Fruit fly (Drosophila melanogaster) whole organism, wandering third instar larva: ENCODE results near the gene FucT6.
A peak's percentile ranks its signal among the peaks of the same experiment; 100 is the strongest.

Experiments used
- Abd-B ChIP-seq: fragments of >200 bp; optimal IDR thresholded peaks from 2 replicates; lab custom pipeline; 2017; ENCODE audit warnings: missing biosample characterization, missing genetic modification characterization
- CG32264 ChIP-seq: fragments of 200-800 bp; sonication (Bioruptor generic); optimal IDR thresholded peaks from 2 replicates; lab custom pipeline; 2016; ENCODE audit warnings: missing biosample characterization, missing genetic modification characterization
- CG9705 ChIP-seq: fragments of 200-800 bp; sonication (Bioruptor generic); optimal IDR thresholded peaks from 2 replicates; lab custom pipeline; 2018; ENCODE audit warnings: missing biosample characterization, mild to moderate bottlenecking, missing genetic modification characterization
- HLH106 ChIP-seq: fragments of 200-800 bp; optimal IDR thresholded peaks from 3 replicates; lab custom pipeline; 2019; ENCODE audit warnings: missing biosample characterization, mild to moderate bottlenecking, missing genetic modification characterization, moderate library complexity
- Hnf4 ChIP-seq: fragments of 200-800 bp; sonication (Bioruptor generic); optimal IDR thresholded peaks from 2 replicates; lab custom pipeline; 2016; ENCODE audit warnings: missing biosample characterization, mild to moderate bottlenecking, missing genetic modification characterization
- Myc ChIP-seq: fragments of >200 bp; optimal IDR thresholded peaks from 2 replicates; lab custom pipeline; 2017
- OdsH ChIP-seq: fragments of 200-800 bp; sonication (Bioruptor generic); optimal IDR thresholded peaks from 2 replicates; lab custom pipeline; 2016; ENCODE audit warnings: missing biosample characterization, mild to moderate bottlenecking, missing genetic modification characterization
- Rel ChIP-seq, 2 experiments: fragments of 200-800 bp; sonication (Bioruptor generic) in 1 of 2; optimal IDR thresholded peaks; 2 replicates in 1 of 2; 3 replicates in 1 of 2; lab custom pipeline; 2016 to 2019; ENCODE audit warnings: mild to moderate bottlenecking in 2 of 2, missing biosample characterization in 2 of 2, missing genetic modification characterization in 2 of 2, moderate library complexity in 1 of 2
- Sp1 ChIP-seq: fragments of 200-800 bp; sonication (Bioruptor generic); optimal IDR thresholded peaks from 3 replicates; lab custom pipeline; 2019; ENCODE audit warnings: missing biosample characterization, mild to moderate bottlenecking, missing genetic modification characterization, moderate library complexity
- br ChIP-seq: fragments of 200-800 bp; sonication (Bioruptor generic); optimal IDR thresholded peaks from 2 replicates; lab custom pipeline; 2016; ENCODE audit warnings: missing biosample characterization, missing genetic modification characterization
- brk ChIP-seq: fragments of 200-800 bp; sonication (Bioruptor generic); optimal IDR thresholded peaks from 2 replicates; lab custom pipeline; 2016; ENCODE audit warnings: missing biosample characterization, mild to moderate bottlenecking, missing genetic modification characterization
- dmrt93B ChIP-seq: fragments of 200-800 bp; sonication (Bioruptor generic); optimal IDR thresholded peaks from 2 replicates; lab custom pipeline; 2018; ENCODE audit warnings: missing biosample characterization, mild to moderate bottlenecking, missing genetic modification characterization
- ey ChIP-seq: fragments of 200-800 bp; sonication (Bioruptor generic); optimal IDR thresholded peaks from 2 replicates; lab custom pipeline; 2016; ENCODE audit warnings: missing biosample characterization, missing genetic modification characterization
- foxo ChIP-seq, 2 experiments: fragments of 200-800 bp; sonication (Bioruptor generic); optimal IDR thresholded peaks; 2 replicates in 1 of 2; 3 replicates in 1 of 2; lab custom pipeline; 2016 to 2017; ENCODE audit warnings: missing biosample characterization in 2 of 2, missing genetic modification characterization in 2 of 2
- fru ChIP-seq: fragments of 200-800 bp; sonication (Bioruptor generic); optimal IDR thresholded peaks from 3 replicates; lab custom pipeline; 2016; ENCODE audit warnings: missing biosample characterization, mild to moderate bottlenecking, missing genetic modification characterization
- h ChIP-seq: fragments of 200-800 bp; sonication (Bioruptor generic); optimal IDR thresholded peaks from 3 replicates; lab custom pipeline; 2016; ENCODE audit warnings: missing biosample characterization, mild to moderate bottlenecking, missing genetic modification characterization
- lola ChIP-seq: fragments of >200 bp; optimal IDR thresholded peaks from 2 replicates; lab custom pipeline; 2017; ENCODE audit warnings: missing biosample characterization, missing genetic modification characterization
- psq ChIP-seq: fragments of 200-800 bp; sonication (Bioruptor generic); optimal IDR thresholded peaks from 3 replicates; lab custom pipeline; 2017; ENCODE audit warnings: missing biosample characterization, mild to moderate bottlenecking, missing genetic modification characterization, moderate library complexity
- sv ChIP-seq: fragments of 200-800 bp; sonication (Bioruptor generic); optimal IDR thresholded peaks from 3 replicates; lab custom pipeline; 2016; ENCODE audit warnings: missing biosample characterization, missing genetic modification characterization
- woc ChIP-seq: sonication (Bioruptor generic); optimal IDR thresholded peaks from 2 replicates; lab custom pipeline; 2016; ENCODE audit warnings: missing biosample characterization, mild to moderate bottlenecking, missing genetic modification characterization

The FucT6 gene

DNA sequence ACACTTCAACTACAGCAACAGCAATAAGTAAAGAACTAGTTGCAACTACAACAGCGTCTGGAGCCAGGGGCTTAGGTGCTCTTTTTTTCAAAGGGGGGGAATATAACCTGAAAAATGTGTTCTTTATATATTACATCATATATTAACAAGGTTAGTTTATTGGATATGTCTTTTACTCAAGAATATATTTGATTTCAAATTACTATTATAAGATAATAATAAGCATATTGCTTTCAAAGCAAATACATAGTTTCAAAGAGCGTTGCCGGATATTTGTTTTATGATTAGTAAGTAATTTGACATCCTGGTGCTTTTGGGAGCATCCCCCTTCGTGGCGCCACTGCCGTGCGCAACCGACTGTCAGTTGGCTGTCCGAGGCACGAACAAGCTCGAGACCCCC lies 50.7 kb downstream of the FucT6 start:
- peak in 1 of 2 experiments; percentile 22 for TF ChIP-seq foxo (GFP tag; optimal IDR thresholded peaks at IDR 0.05; lab: Kevin White, UChicago)
- peak; percentile 4 for TF ChIP-seq h (GFP tag; lab: Kevin White, UChicago)
- TF ChIP-seq CG32264 (GFP tag; lab: Kevin White, UChicago), result no peak
- peak; percentile 37 for TF ChIP-seq HLH106 (tag; lab: Kevin White, UChicago)
- peak; percentile 6 for TF ChIP-seq Sp1 (GFP tag; lab: Kevin White, UChicago)
- TF ChIP-seq brk (GFP tag; lab: Kevin White, UChicago), result no peak
- peak; percentile 3 for TF ChIP-seq fru (GFP tag; lab: Kevin White, UChicago)
- TF ChIP-seq Abd-B, result no peak

DNA sequence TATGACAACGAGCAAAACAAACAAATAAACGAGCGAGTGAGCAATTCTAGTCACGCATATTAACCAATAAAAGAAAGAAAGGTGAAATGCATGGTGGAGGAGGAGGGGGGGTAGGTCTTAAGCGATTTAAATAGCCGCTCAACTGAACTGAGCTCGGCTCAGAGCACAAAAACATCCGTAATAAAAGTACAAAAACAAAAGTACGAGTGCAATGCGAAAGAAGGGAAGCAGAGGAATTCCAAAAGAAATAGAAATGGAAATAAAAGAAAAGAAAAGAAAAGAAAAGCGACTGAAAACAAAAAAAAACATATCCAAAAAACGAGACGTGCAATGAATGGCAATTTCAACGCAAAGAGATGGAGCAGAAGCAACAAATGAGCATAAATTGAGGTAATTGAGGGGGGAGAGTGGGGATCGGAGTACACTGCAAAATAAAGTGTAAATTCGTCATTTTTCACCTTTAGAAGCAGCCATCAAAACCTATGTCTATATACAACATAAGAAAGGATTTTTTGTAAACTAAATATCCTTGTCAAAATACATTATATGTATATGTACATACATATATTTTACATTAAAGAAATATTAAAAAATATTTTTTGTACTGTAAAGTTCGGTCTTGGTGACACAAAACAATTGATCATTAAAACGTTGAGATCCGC lies 51.4 kb downstream of the FucT6 start:
- TF ChIP-seq lola (GFP tag; lab: Kevin White, UChicago) (no peak), foxo (GFP tag; optimal IDR thresholded peaks at IDR 0.05; lab: Kevin White, UChicago) (peak in 1 of 2 experiments; percentile 36), HLH106 (tag; lab: Kevin White, UChicago) (peak; percentile 37), fru (GFP tag; lab: Kevin White, UChicago) (peak; percentile 1)
- TF ChIP-seq, all 38 proteins: peak for 3

DNA sequence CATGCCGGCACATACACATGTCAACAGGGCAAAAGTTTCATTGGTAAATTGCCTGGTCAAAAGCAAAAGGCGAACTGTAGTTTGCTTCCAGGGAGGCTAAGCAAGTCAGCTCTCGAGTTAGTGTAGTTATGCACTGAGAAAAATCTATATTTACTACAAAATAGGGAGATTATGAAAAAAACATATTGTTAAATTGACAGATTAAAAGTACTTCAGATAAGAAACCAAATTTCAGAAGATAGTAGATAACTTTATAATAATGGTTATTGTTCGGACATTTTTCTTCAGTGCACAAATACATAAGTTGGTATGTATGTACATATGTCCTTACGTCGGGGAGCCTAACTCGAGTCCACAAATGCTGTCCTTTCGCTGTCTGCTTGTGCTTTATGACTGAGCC lies 52.6 kb downstream of the FucT6 start:
- TF ChIP-seq foxo (GFP tag; optimal IDR thresholded peaks at IDR 0.05; lab: Kevin White, UChicago) (peak in 1 of 2 experiments; percentile 16), OdsH (GFP tag; lab: Kevin White, UChicago) (peak; percentile 15), ey (GFP tag; lab: Kevin White, UChicago) (peak; percentile 10), psq (peak; percentile 8), h (GFP tag; lab: Kevin White, UChicago) (peak; percentile 23), Myc (lab: Kevin White, UChicago) (no peak), dmrt93B (GFP tag; lab: Kevin White, UChicago) (no peak), CG9705 (GFP tag; lab: Kevin White, UChicago) (no peak), Rel (GFP tag; optimal IDR thresholded peaks at IDR 0.05; lab: Kevin White, UChicago) (no peak), Rel (tag; optimal IDR thresholded peaks at IDR 0.05; lab: Kevin White, UChicago) (no peak), sv (GFP tag; lab: Kevin White, UChicago) (peak; percentile 9), CG32264 (GFP tag; lab: Kevin White, UChicago) (no peak), HLH106 (tag; lab: Kevin White, UChicago) (peak; percentile 35), brk (GFP tag; lab: Kevin White, UChicago) (no peak), Sp1 (GFP tag; lab: Kevin White, UChicago) (peak; percentile 7), woc (no peak), Hnf4 (GFP tag; lab: Kevin White, UChicago) (no peak), fru (GFP tag; lab: Kevin White, UChicago) (peak; percentile 41), br (GFP tag; lab: Kevin White, UChicago) (no peak)
